Worm (Caenorhabditis elegans) whole organism, L3 larva: Measurements from ENCODE around the gene chil-5.

Experiments used
- elt-3 ChIP-seq, 3 experiments: fragments of 150-350 bp in 1 of 3; sonication (generic microtip) in 2 of 3; optimal IDR thresholded peaks; 2 replicates in 2 of 3; 4 replicates in 1 of 3; lab custom pipeline; 2014 to 2017; ENCODE audit warnings: missing biosample characterization in 3 of 3, missing genetic modification characterization in 3 of 3
- fos-1 ChIP-seq: fragments of 150-350 bp; optimal IDR thresholded peaks from 2 replicates; lab custom pipeline; 2014; ENCODE audit warnings: missing biosample characterization, missing genetic modification characterization

DNA sequence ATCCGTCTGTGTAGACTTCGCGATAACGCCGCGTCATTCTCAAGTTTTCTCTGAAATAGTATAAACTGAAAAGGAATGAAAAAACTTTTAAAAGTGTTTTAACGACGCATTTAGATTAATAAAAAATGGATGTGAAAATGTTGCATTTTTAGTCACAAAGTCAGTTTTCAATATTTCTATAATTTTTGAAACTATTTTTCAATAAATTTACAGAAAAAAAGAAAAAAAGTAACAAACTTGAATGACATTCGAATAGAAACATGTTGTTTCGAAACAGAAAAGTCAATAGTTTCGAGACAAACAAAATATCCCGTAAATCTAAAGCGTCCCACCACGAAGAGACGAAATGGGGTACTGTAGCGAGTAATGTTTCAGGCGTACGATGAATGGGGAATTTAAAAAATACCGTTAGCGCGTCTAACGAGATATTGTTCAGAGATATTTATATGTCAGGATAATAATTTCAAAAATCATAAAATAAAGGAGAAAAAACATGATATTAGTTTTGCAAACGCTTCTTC, 17.4 kb downstream of the chil-5 start, which contains the start of gene rnh-1.2:
- no peak for TF ChIP-seq fos-1 (tag; lab: Kevin White, UChicago)
- no peak for TF ChIP-seq elt-3 (tag; optimal IDR thresholded peaks at IDR 0.05; lab: Kevin White, UChicago)
